Fruit fly (Drosophila melanogaster) whole organism, embryonic: ENCODE data around the gene Mst89B.

Experiments used
- Adf1 ChIP-seq: fragments of 200-800 bp; sonication (Bioruptor generic); IDR thresholded peaks from 2 replicates; pipeline ENCODE4 v1.3.6; 2022; ENCODE audit warnings: missing biosample characterization, missing genetic modification characterization
- Blimp-1 ChIP-seq: fragments of 200-800 bp; sonication (Bioruptor generic); optimal IDR thresholded peaks from 3 replicates; lab custom pipeline; 2018; ENCODE audit warnings: missing biosample characterization, missing genetic modification characterization, mild to moderate bottlenecking, moderate library complexity, missing genetic modification reagents
- CG10209 ChIP-seq: fragments of 200-800 bp; sonication (Bioruptor generic); optimal IDR thresholded peaks from 3 replicates; lab custom pipeline; 2017; ENCODE audit warnings: missing biosample characterization, mild to moderate bottlenecking, missing genetic modification characterization, missing genetic modification reagents
- CG10431 ChIP-seq: fragments of 200-800 bp; sonication (Bioruptor generic); optimal IDR thresholded peaks from 3 replicates; lab custom pipeline; 2018; ENCODE audit warnings: missing biosample characterization, mild to moderate bottlenecking, missing genetic modification characterization
- CG15601 ChIP-seq: fragments of 200-800 bp; sonication (Bioruptor generic); optimal IDR thresholded peaks from 3 replicates; lab custom pipeline; 2019; ENCODE audit warnings: missing biosample characterization, mild to moderate bottlenecking, missing genetic modification characterization, moderate library complexity
- CG15696 ChIP-seq: fragments of 200-800 bp; sonication (Bioruptor generic); optimal IDR thresholded peaks from 2 replicates; lab custom pipeline; 2019; ENCODE audit warnings: missing biosample characterization, mild to moderate bottlenecking, missing genetic modification characterization, moderate library complexity
- CG17328 ChIP-seq: fragments of 200-800 bp; sonication (Bioruptor generic); IDR thresholded peaks from 2 replicates; pipeline ENCODE4 v1.3.6; 2022; ENCODE audit warnings: missing biosample characterization, missing genetic modification characterization
- CG17385 ChIP-seq: fragments of 200-800 bp; sonication (Bioruptor generic); optimal IDR thresholded peaks from 3 replicates; lab custom pipeline; 2018; ENCODE audit warnings: missing biosample characterization, mild to moderate bottlenecking, missing genetic modification characterization
- CG1792 ChIP-seq: fragments of 200-800 bp; sonication (Bioruptor generic); optimal IDR thresholded peaks from 2 replicates; lab custom pipeline; 2016; ENCODE audit warnings: missing biosample characterization, missing genetic modification characterization
- CG30403 ChIP-seq: fragments of 200-800 bp; sonication (Bioruptor generic); optimal IDR thresholded peaks from 3 replicates; lab custom pipeline; 2016; ENCODE audit warnings: missing biosample characterization, missing genetic modification characterization
- CG31365 ChIP-seq: fragments of 200-800 bp; sonication (Bioruptor generic); optimal IDR thresholded peaks from 2 replicates; lab custom pipeline; 2018; ENCODE audit warnings: missing biosample characterization, mild to moderate bottlenecking, missing genetic modification characterization
- CG34224 ChIP-seq: fragments of 200-800 bp; sonication (Bioruptor generic); IDR thresholded peaks from 3 replicates; pipeline ENCODE4 v1.3.6; 2022; ENCODE audit warnings: missing biosample characterization, missing genetic modification characterization; ENCODE audit not compliant: partially characterized antibody
- CG6654 ChIP-seq: fragments of 200-800 bp; sonication (Bioruptor generic); optimal IDR thresholded peaks from 2 replicates; lab custom pipeline; 2017; ENCODE audit warnings: missing biosample characterization, mild to moderate bottlenecking, missing genetic modification characterization
- CG7357 ChIP-seq: fragments of 200-800 bp; sonication (Bioruptor generic); IDR thresholded peaks from 3 replicates; pipeline ENCODE4 v1.3.6; 2022; ENCODE audit warnings: missing biosample characterization, missing genetic modification characterization
- CG7839 ChIP-seq: fragments of 200-800 bp; sonication (Bioruptor generic); optimal IDR thresholded peaks from 3 replicates; lab custom pipeline; 2018; ENCODE audit warnings: missing biosample characterization, mild to moderate bottlenecking, missing genetic modification characterization, moderate library complexity
- CTCF ChIP-seq: fragments of 200-800 bp; sonication (Bioruptor generic); optimal IDR thresholded peaks from 2 replicates; lab custom pipeline; 2017; ENCODE audit warnings: missing biosample characterization, mild to moderate bottlenecking, missing genetic modification characterization, moderate library complexity
- CoRest ChIP-seq: fragments of 200-800 bp; sonication (Bioruptor generic); optimal IDR thresholded peaks from 3 replicates; lab custom pipeline; 2018; ENCODE audit warnings: missing biosample characterization, mild to moderate bottlenecking, missing genetic modification characterization, moderate library complexity
- Deaf1 ChIP-seq: fragments of 200-800 bp; optimal IDR thresholded peaks from 3 replicates; lab custom pipeline; 2019; ENCODE audit warnings: missing biosample characterization, mild to moderate bottlenecking, missing genetic modification characterization, moderate library complexity
- Doc3 ChIP-seq: fragments of 200-800 bp; sonication (Bioruptor generic); IDR thresholded peaks from 3 replicates; pipeline ENCODE4 v1.3.6; 2022; ENCODE audit warnings: missing biosample characterization, missing genetic modification characterization; ENCODE audit not compliant: partially characterized antibody
- Fer2 ChIP-seq: fragments of 200-800 bp; sonication (Bioruptor generic); optimal IDR thresholded peaks from 2 replicates; lab custom pipeline; 2018; ENCODE audit warnings: missing biosample characterization, mild to moderate bottlenecking, missing genetic modification characterization, moderate library complexity
- Fer3 ChIP-seq: fragments of 200-800 bp; sonication (Bioruptor generic); optimal IDR thresholded peaks from 2 replicates; lab custom pipeline; 2018; ENCODE audit warnings: missing biosample characterization, mild to moderate bottlenecking, missing genetic modification characterization, moderate library complexity
- Hand ChIP-seq: fragments of 200-800 bp; sonication (Bioruptor generic); optimal IDR thresholded peaks from 2 replicates; lab custom pipeline; 2017; ENCODE audit warnings: mild to moderate bottlenecking, missing biosample characterization, missing genetic modification reagents, missing genetic modification characterization
- Nf-YA ChIP-seq: fragments of 200-800 bp; sonication (Bioruptor generic); IDR thresholded peaks from 2 replicates; pipeline ENCODE4 v1.3.6; 2022; ENCODE audit warnings: missing biosample characterization, missing genetic modification characterization
- Six4 ChIP-seq: fragments of 200-800 bp; sonication (Bioruptor generic); optimal IDR thresholded peaks from 2 replicates; lab custom pipeline; 2016; ENCODE audit warnings: missing biosample characterization, missing genetic modification characterization
- Taf1 ChIP-seq: fragments of 200-800 bp; sonication (Bioruptor generic); IDR thresholded peaks from 2 replicates; pipeline ENCODE4 v1.3.6; 2022; ENCODE audit warnings: missing biosample characterization, missing genetic modification characterization
- Tbp ChIP-seq: fragments of >200 bp; optimal IDR thresholded peaks from 2 replicates; lab custom pipeline; 2018; ENCODE audit warnings: missing biosample characterization, missing genetic modification characterization
- Xrp1 ChIP-seq: fragments of 200-800 bp; sonication (Bioruptor generic); IDR thresholded peaks from 2 replicates; pipeline ENCODE4 v1.3.6; 2022; ENCODE audit warnings: missing biosample characterization, missing genetic modification characterization
- ap ChIP-seq: fragments of 200-800 bp; sonication (Bioruptor generic); IDR thresholded peaks from 2 replicates; pipeline ENCODE4 v1.3.6; 2022; ENCODE audit warnings: missing biosample characterization, missing genetic modification characterization
- ci ChIP-seq: fragments of 200-800 bp; sonication (Bioruptor generic); IDR thresholded peaks from 3 replicates; pipeline ENCODE4 v1.3.6; 2022; ENCODE audit warnings: missing biosample characterization, missing genetic modification characterization
- crol ChIP-seq: fragments of 200-800 bp; sonication (Bioruptor generic); IDR thresholded peaks from 2 replicates; pipeline ENCODE4 v1.3.6; 2022; ENCODE audit warnings: missing biosample characterization, missing genetic modification characterization
- disco-r ChIP-seq: fragments of 200-800 bp; sonication (Bioruptor generic); optimal IDR thresholded peaks from 2 replicates; lab custom pipeline; 2016; ENCODE audit warnings: missing biosample characterization, missing genetic modification characterization
- dmrt99B ChIP-seq: fragments of 200-800 bp; sonication (Bioruptor generic); optimal IDR thresholded peaks from 2 replicates; lab custom pipeline; 2018; ENCODE audit warnings: missing biosample characterization, mild to moderate bottlenecking, missing genetic modification characterization, moderate library complexity
- insv ChIP-seq, 2 experiments: fragments of 200-800 bp; sonication (Bioruptor generic); optimal IDR thresholded peaks; 3 replicates each; lab custom pipeline; 2016 to 2018; ENCODE audit warnings: missing biosample characterization in 2 of 2, missing genetic modification characterization in 2 of 2
- jumu ChIP-seq: fragments of 200-800 bp; sonication (Bioruptor generic); optimal IDR thresholded peaks from 3 replicates; lab custom pipeline; 2016; ENCODE audit warnings: missing biosample characterization, missing genetic modification characterization
- kni ChIP-seq: fragments of 200-800 bp; sonication (Bioruptor generic); optimal IDR thresholded peaks from 3 replicates; lab custom pipeline; 2017; ENCODE audit warnings: mild to moderate bottlenecking, missing biosample characterization, missing genetic modification reagents, missing genetic modification characterization
- lola ChIP-seq, 3 experiments: fragments of >200 bp in 2 of 3; fragments of 200-800 bp in 1 of 3; sonication (Bioruptor generic) in 1 of 3; optimal IDR thresholded peaks; 2 replicates each; lab custom pipeline; 2017 to 2019; ENCODE audit warnings: missing biosample characterization in 3 of 3, missing genetic modification characterization in 3 of 3, mild to moderate bottlenecking in 1 of 3, moderate library complexity in 1 of 3
- nau ChIP-seq: fragments of 200-800 bp; sonication (Bioruptor generic); optimal IDR thresholded peaks from 3 replicates; lab custom pipeline; 2017; ENCODE audit warnings: missing biosample characterization, mild to moderate bottlenecking, missing genetic modification characterization, missing genetic modification reagents
- nmo ChIP-seq: fragments of 200-800 bp; sonication (Bioruptor generic); optimal IDR thresholded peaks from 2 replicates; lab custom pipeline; 2018; ENCODE audit warnings: missing biosample characterization, mild to moderate bottlenecking, missing genetic modification characterization, moderate library complexity
- otp ChIP-seq: fragments of 200-800 bp; sonication (Bioruptor generic); IDR thresholded peaks from 3 replicates; pipeline ENCODE4, ENCODE4 v1.3.6; 2022; ENCODE audit warnings: missing biosample characterization, missing genetic modification characterization
- p53 ChIP-seq: fragments of 200-800 bp; sonication (Bioruptor generic); optimal IDR thresholded peaks from 2 replicates; lab custom pipeline; 2016; ENCODE audit warnings: missing biosample characterization, missing genetic modification characterization
- psq ChIP-seq: fragments of 200-800 bp; sonication (Bioruptor generic); optimal IDR thresholded peaks from 2 replicates; lab custom pipeline; 2017; ENCODE audit warnings: missing biosample characterization, missing genetic modification characterization
- sens ChIP-seq: fragments of 200-800 bp; sonication (Bioruptor generic); peaks from one replicate; lab custom pipeline; 2016; ENCODE audit warnings: missing biosample characterization, missing genetic modification characterization
- sim ChIP-seq: fragments of 200-800 bp; sonication (Bioruptor generic); IDR thresholded peaks from 2 replicates; pipeline ENCODE4 v1.3.6; 2022; ENCODE audit warnings: missing biosample characterization, missing genetic modification characterization
- sima ChIP-seq: fragments of 200-800 bp; sonication (Bioruptor generic); optimal IDR thresholded peaks from 2 replicates; lab custom pipeline; 2016; ENCODE audit warnings: missing biosample characterization, missing genetic modification characterization
- tll ChIP-seq, 2 experiments: fragments of 200-800 bp in 1 of 2; fragments of >200 bp in 1 of 2; sonication (Bioruptor generic) in 1 of 2; optimal IDR thresholded peaks; 2 replicates each; lab custom pipeline; 2017 to 2019; ENCODE audit warnings: missing biosample characterization in 2 of 2, missing genetic modification characterization in 2 of 2, mild to moderate bottlenecking in 1 of 2, moderate library complexity in 1 of 2
- tna ChIP-seq: fragments of 200-800 bp; sonication (Bioruptor generic); IDR thresholded peaks from 2 replicates; pipeline ENCODE4 v1.3.6; 2022; ENCODE audit warnings: missing biosample characterization, missing genetic modification characterization; ENCODE audit not compliant: partially characterized antibody
- vvl ChIP-seq: fragments of 200-800 bp; sonication (Bioruptor generic); IDR thresholded peaks from 2 replicates; pipeline ENCODE4 v1.3.6; 2022; ENCODE audit warnings: missing biosample characterization, missing genetic modification characterization
- wdn ChIP-seq: fragments of 200-800 bp; sonication (Bioruptor generic); IDR thresholded peaks from 2 replicates; pipeline ENCODE4 v1.3.6; 2022; ENCODE audit warnings: missing biosample characterization, missing genetic modification characterization
- zen ChIP-seq: fragments of 200-800 bp; sonication (Bioruptor generic); optimal IDR thresholded peaks from 3 replicates; lab custom pipeline; 2018; ENCODE audit warnings: missing biosample characterization, mild to moderate bottlenecking, missing genetic modification characterization, moderate library complexity
- zfh1 ChIP-seq: fragments of 200-800 bp; sonication (Bioruptor generic); IDR thresholded peaks from 3 replicates; pipeline ENCODE4 v1.3.6; 2022; ENCODE audit warnings: missing biosample characterization, missing genetic modification characterization

The Mst89B gene

DNA sequence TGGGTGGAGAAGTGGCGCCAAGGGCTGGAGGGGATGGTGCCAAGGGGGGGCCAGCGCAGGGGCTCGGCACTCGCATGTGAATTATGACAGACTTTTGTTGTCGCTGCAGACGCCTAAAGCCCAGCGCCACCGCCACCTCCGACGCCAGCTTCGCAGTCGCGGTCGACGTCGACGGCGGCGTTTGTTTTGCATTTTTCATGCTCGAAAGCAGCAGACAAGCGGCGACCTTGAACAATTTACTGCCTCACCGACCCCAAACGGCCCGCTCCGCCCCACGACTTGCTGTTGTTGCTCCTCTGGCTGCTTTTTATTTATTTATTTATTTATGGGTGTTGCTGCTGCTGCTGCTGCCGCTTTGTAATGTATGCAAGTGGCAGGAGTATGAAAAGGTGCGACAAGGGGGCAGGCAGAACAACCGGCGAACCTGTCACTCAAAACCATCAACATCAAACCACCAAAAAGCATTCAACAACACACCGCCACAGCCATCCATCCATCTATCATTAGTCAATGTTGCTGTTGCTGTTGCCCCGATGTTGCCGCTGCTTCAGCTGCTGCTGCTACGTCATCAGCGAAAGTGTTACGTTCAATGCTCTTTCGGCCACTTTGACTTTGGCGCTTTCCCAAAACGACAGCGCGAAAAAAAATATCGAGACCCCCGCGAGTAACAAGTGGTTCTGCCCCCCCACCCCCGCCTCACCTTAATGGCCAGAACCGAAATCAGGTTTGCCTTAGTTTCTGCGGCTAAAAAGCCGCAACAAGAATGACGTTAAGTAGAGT, 48.4 kb upstream of the Mst89B start (continued):
- peak; percentile 58 for TF ChIP-seq Blimp-1 (GFP tag; lab: Kevin White, UChicago)
- 0 out of 3 replicates have a peak, but pooled peaks have one; percentile 30 for TF ChIP-seq Doc3 (GFP tag; lab: Robert Waterston, UW)
- no peak for TF ChIP-seq CoRest (tag; lab: Kevin White, UChicago)
- TF ChIP-seq insv (GFP tag; optimal IDR thresholded peaks at IDR 0.05; lab: Kevin White, UChicago), result no peak
- TF ChIP-seq tll (GFP tag; optimal IDR thresholded peaks at IDR 0.05; lab: Kevin White, UChicago), result no peak
- TF ChIP-seq sens, result peak; percentile 17
- no peak for TF ChIP-seq Tbp
- no peak for TF ChIP-seq lola (GFP tag; optimal IDR thresholded peaks at IDR 0.05; lab: Kevin White, UChicago)
- no peak for TF ChIP-seq Taf1
- TF ChIP-seq CG34224 (GFP tag; lab: Robert Waterston, UW), result no peak
- 0 out of 2 replicates have a peak, but pooled peaks have one; percentile 11 for TF ChIP-seq vvl
- TF ChIP-seq nau, result peak; percentile 57
- TF ChIP-seq tna (GFP tag; lab: Robert Waterston, UW), result no peak
- no peak for TF ChIP-seq CG6654 (GFP tag; lab: Kevin White, UChicago)
- TF ChIP-seq CG15696 (tag; lab: Kevin White, UChicago), result no peak
- TF ChIP-seq Nf-YA, result no peak
- no peak for TF ChIP-seq CG31365 (tag; lab: Kevin White, UChicago)
- no peak for TF ChIP-seq zen (tag; lab: Kevin White, UChicago)
- no peak for TF ChIP-seq p53 (GFP tag; lab: Kevin White, UChicago)
- no peak for TF ChIP-seq CG17385 (GFP tag; lab: Kevin White, UChicago)
- TF ChIP-seq crol (GFP tag; lab: Robert Waterston, UW), result peak; percentile 66; the same call in 1 of the 2 replicates
- TF ChIP-seq CTCF (GFP tag; lab: Kevin White, UChicago), result peak; percentile 9
- no peak for TF ChIP-seq CG30403 (GFP tag; lab: Kevin White, UChicago)
- TF ChIP-seq CG7839 (tag; lab: Kevin White, UChicago), result no peak
- no peak for TF ChIP-seq sim (GFP tag; lab: Robert Waterston, UW)
- no peak for TF ChIP-seq ap (GFP tag; lab: Robert Waterston, UW)
- TF ChIP-seq otp, result no peak
- peak; percentile 91 for TF ChIP-seq Adf1 (GFP tag; lab: Robert Waterston, UW)
- TF ChIP-seq CG7357, result no peak
- no peak for TF ChIP-seq nmo (GFP tag; lab: Kevin White, UChicago)
- peak; percentile 5 for TF ChIP-seq dmrt99B (tag; lab: Kevin White, UChicago)
- TF ChIP-seq Fer2 (tag; lab: Kevin White, UChicago), result no peak
- TF ChIP-seq sima, result no peak
- TF ChIP-seq CG17328, result no peak
- no peak for TF ChIP-seq Deaf1 (tag; lab: Kevin White, UChicago)
- TF ChIP-seq Six4 (GFP tag; lab: Kevin White, UChicago), result no peak
- TF ChIP-seq Hand (GFP tag; lab: Kevin White, UChicago), result no peak
- TF ChIP-seq zfh1 (GFP tag; lab: Robert Waterston, UW), result 0 out of 3 replicates have a peak, but pooled peaks have one; percentile 18
- TF ChIP-seq wdn (GFP tag; lab: Robert Waterston, UW), result no peak
- TF ChIP-seq disco-r (GFP tag; lab: Kevin White, UChicago), result no peak
- TF ChIP-seq CG10431 (GFP tag; lab: Kevin White, UChicago), result no peak
- TF ChIP-seq jumu (GFP tag; lab: Kevin White, UChicago), result no peak
- no peak for TF ChIP-seq Fer3 (tag; lab: Kevin White, UChicago)
- no peak for TF ChIP-seq psq
- TF ChIP-seq Xrp1 (GFP tag; lab: Robert Waterston, UW), result no peak
- no peak for TF ChIP-seq CG10209
- no peak for TF ChIP-seq CG1792 (GFP tag; lab: Kevin White, UChicago)
- TF ChIP-seq ci, result 0 out of 3 replicates have a peak, but pooled peaks have one; percentile 19
- TF ChIP-seq kni (GFP tag; lab: Kevin White, UChicago), result no peak
- no peak for TF ChIP-seq CG15601
